Fruit fly (Drosophila melanogaster): ENCODE data around the gene Nep1.
A peak's percentile ranks its signal among the peaks of the same experiment; 100 is the strongest.

Nep1 gene

dm6 chrX:6109872-6110271, 18.9 kb downstream of the Nep1 start (continued):
- no peak for TF ChIP-seq CG15011 (GFP tag; optimal IDR thresholded peaks at IDR 0.05)
- TF ChIP-seq crol (GFP tag; IDR thresholded peaks at IDR 0.05), result 0 out of 2 replicates have a peak, but pooled peaks have one; percentile 7
- peak; percentile 77 for TF ChIP-seq CG42726 (GFP tag; IDR thresholded peaks at IDR 0.05; ENCODE audit: partially characterized antibody)
- TF ChIP-seq CG6272 (GFP tag; IDR thresholded peaks at IDR 0.05), result peak; percentile 69
- peak; percentile 6 for TF ChIP-seq pb (GFP tag; optimal IDR thresholded peaks at IDR 0.05)
- TF ChIP-seq Ssrp (tag; optimal IDR thresholded peaks at IDR 0.05), result peak; percentile 16
- peak; percentile 76 for TF ChIP-seq NFAT (GFP tag; IDR thresholded peaks at IDR 0.05)
- TF ChIP-seq sob (GFP tag; IDR thresholded peaks at IDR 0.05), result peak; percentile 70; the same call in 1 of the 2 replicates
- TF ChIP-seq CG10979 (tag; optimal IDR thresholded peaks at IDR 0.05), result peak; percentile 38
- TF ChIP-seq bowl (GFP tag; IDR thresholded peaks at IDR 0.05), result 0 out of 2 replicates have a peak, but pooled peaks have one; percentile 44
- peak; percentile 41 for TF ChIP-seq stwl (tag; optimal IDR thresholded peaks at IDR 0.05)
- TF ChIP-seq zen (tag; optimal IDR thresholded peaks at IDR 0.05), result peak; percentile 49
- TF ChIP-seq CG14050 (GFP tag; IDR thresholded peaks at IDR 0.05), result peak; percentile 47; the same call in 2 of the 3 replicates
- no peak for TF ChIP-seq Side (GFP tag; optimal IDR thresholded peaks at IDR 0.05)
- TF ChIP-seq amos (GFP tag; IDR thresholded peaks at IDR 0.05; ENCODE audit: partially characterized antibody), result peak; percentile 50
- peak; percentile 97 for TF ChIP-seq Ets65A (GFP tag)
- peak in 1 of 2 experiments; percentile 58 for TF ChIP-seq chif (GFP tag; optimal IDR thresholded peaks at IDR 0.05)
- TF ChIP-seq CrebB (tag; optimal IDR thresholded peaks at IDR 0.05), result no peak
- no peak for TF ChIP-seq mirr (GFP tag; optimal IDR thresholded peaks at IDR 0.05)
- TF ChIP-seq Pdp1 (GFP tag; optimal IDR thresholded peaks at IDR 0.05), result peak in 1 of 2 experiments; percentile 40
- peak; percentile 56; the same call in 1 of the 2 replicates for TF ChIP-seq CG7372 (GFP tag; IDR thresholded peaks at IDR 0.05)
- peak; percentile 60; the same call in 1 of the 3 replicates for TF ChIP-seq zfh1 (GFP tag; IDR thresholded peaks at IDR 0.05)
- TF ChIP-seq az2 (GFP tag; optimal IDR thresholded peaks at IDR 0.05), result peak; percentile 28
- peak; percentile 48 for TF ChIP-seq sens (GFP tag)
- peak; percentile 6 for TF ChIP-seq CG10654 (GFP tag; optimal IDR thresholded peaks at IDR 0.05)
- TF ChIP-seq Mrtf (GFP tag; IDR thresholded peaks at IDR 0.05), result peak; percentile 35; the same call in 1 of the 3 replicates
- peak; percentile 86; the same call in 2 of the 3 replicates for TF ChIP-seq CG2199 (GFP tag; IDR thresholded peaks at IDR 0.05)
- peak; percentile 53; the same call in 1 of the 2 replicates for TF ChIP-seq CG10366 (GFP tag; IDR thresholded peaks at IDR 0.05)
- TF ChIP-seq pita (GFP tag; optimal IDR thresholded peaks at IDR 0.05), result peak; percentile 64
- TF ChIP-seq zf30C (GFP tag; optimal IDR thresholded peaks at IDR 0.05), result no peak
- TF ChIP-seq gcm (GFP tag; optimal IDR thresholded peaks at IDR 0.05), result no peak
- TF ChIP-seq ab (GFP tag; optimal IDR thresholded peaks at IDR 0.05), result no peak
- TF ChIP-seq CG16815 (GFP tag; optimal IDR thresholded peaks at IDR 0.05), result peak; percentile 27
- peak; percentile 16 for TF ChIP-seq Atf-2 (GFP tag; optimal IDR thresholded peaks at IDR 0.05)
- peak; percentile 28; the same call in 1 of the 2 replicates for TF ChIP-seq CG17328 (GFP tag; IDR thresholded peaks at IDR 0.05)
- TF ChIP-seq Ada2b (GFP tag; IDR thresholded peaks at IDR 0.05), result peak; percentile 31; the same call in 1 of the 2 replicates
- TF ChIP-seq jumu (GFP tag; optimal IDR thresholded peaks at IDR 0.05), result peak; percentile 6
- 0 out of 2 replicates have a peak, but pooled peaks have one; percentile 17 for TF ChIP-seq peb (GFP tag; IDR thresholded peaks at IDR 0.05)
- TF ChIP-seq D (optimal IDR thresholded peaks at IDR 0.05), result no peak
- TF ChIP-seq D (GFP tag; optimal IDR thresholded peaks at IDR 0.05), result peak; percentile 20
- TF ChIP-seq CG15514 (GFP tag; optimal IDR thresholded peaks at IDR 0.05), result peak; percentile 24
- TF ChIP-seq Scr (GFP tag; IDR thresholded peaks at IDR 0.05; ENCODE audit: partially characterized antibody), result no peak
- TF ChIP-seq H2.0 (GFP tag; IDR thresholded peaks at IDR 0.05), result peak; percentile 60; the same call in 1 of the 2 replicates
- TF ChIP-seq repo (GFP tag; optimal IDR thresholded peaks at IDR 0.05), result peak; percentile 25
- TF ChIP-seq CG4328 (GFP tag; optimal IDR thresholded peaks at IDR 0.05), result no peak
- peak; percentile 58 for TF ChIP-seq CG9932 (GFP tag; IDR thresholded peaks at IDR 0.05)
- no peak for TF ChIP-seq Hr3 (GFP tag; optimal IDR thresholded peaks at IDR 0.05)
- TF ChIP-seq NfI (GFP tag; optimal IDR thresholded peaks at IDR 0.05), result peak; percentile 57
- TF ChIP-seq tin (GFP tag; optimal IDR thresholded peaks at IDR 0.05), result peak; percentile 16
- TF ChIP-seq mam (GFP tag; optimal IDR thresholded peaks at IDR 0.05), result peak; percentile 27
- TF ChIP-seq CG6683 (GFP tag; optimal IDR thresholded peaks at IDR 0.05), result no peak
